Worm (Caenorhabditis elegans): ENCODE results near the gene tbx-37.
"Not testable (repeated sequence)": the region's sequence is repeated elsewhere in the genome, so short reads cannot be mapped to it uniquely, and the experiment has no call there.

tbx-37 gene

ce11 chrIII:11241583-11242187, 14.8 kb upstream of the tbx-37 start:
- no peak for TF ChIP-seq him-1 (tag; optimal IDR thresholded peaks at IDR 0.05)
- no peak for TF ChIP-seq W03F9.2 (tag; optimal IDR thresholded peaks at IDR 0.05)
- no peak for TF ChIP-seq dao-5 (tag; optimal IDR thresholded peaks at IDR 0.05)

ce11 chrIII:11240776-11241175, 13.9 kb upstream of the tbx-37 start:
- no peak for TF ChIP-seq him-1 (tag; optimal IDR thresholded peaks at IDR 0.05)

ce11 chrIII:11238790-11239189, 11.9 kb upstream of the tbx-37 start:
- TF ChIP-seq him-1 (tag; optimal IDR thresholded peaks at IDR 0.05): no peak
- TF ChIP-seq W03F9.2 (tag; optimal IDR thresholded peaks at IDR 0.05): no peak
- TF ChIP-seq dao-5 (tag; optimal IDR thresholded peaks at IDR 0.05): no peak

ce11 chrIII:11238309-11238708, 11.4 kb upstream of the tbx-37 start:
- no peak for TF ChIP-seq dao-5 (tag; optimal IDR thresholded peaks at IDR 0.05)
- no peak for TF ChIP-seq W03F9.2 (tag; optimal IDR thresholded peaks at IDR 0.05)
- no peak for TF ChIP-seq him-1 (tag; optimal IDR thresholded peaks at IDR 0.05)

- TF ChIP-seq W03F9.2 (tag; optimal IDR thresholded peaks at IDR 0.05): no peak
- no peak for TF ChIP-seq dao-5 (tag; optimal IDR thresholded peaks at IDR 0.05)
- no peak for TF ChIP-seq him-1 (tag; optimal IDR thresholded peaks at IDR 0.05)
These were observed 10.8 kb upstream of the tbx-37 start for ce11 chrIII:11237741-11238140.

ce11 chrIII:11236788-11237187, 9.9 kb upstream of the tbx-37 start, which contains the start of the genes Y47D3A.14 and aakb-2:
Gene Y47D3A.14 (minus strand): TSS chrIII:11236868.
Gene aakb-2 (plus strand): TSS chrIII:11237143.
- TF ChIP-seq him-1 (tag; optimal IDR thresholded peaks at IDR 0.05) (no peak), W03F9.2 (tag; optimal IDR thresholded peaks at IDR 0.05) (peak; percentile 41), dao-5 (tag; optimal IDR thresholded peaks at IDR 0.05) (no peak)

- TF ChIP-seq W03F9.2 (tag; optimal IDR thresholded peaks at IDR 0.05): no peak
These were observed 7.8 kb upstream of the tbx-37 start, which contains the start of gene Y47D3A.34 for ce11 chrIII:11234742-11235141. Gene Y47D3A.34 (minus strand): TSS chrIII:11234861.

- TF ChIP-seq dao-5 (tag; optimal IDR thresholded peaks at IDR 0.05): no peak
- no peak for TF ChIP-seq him-1 (tag; optimal IDR thresholded peaks at IDR 0.05)
- TF ChIP-seq W03F9.2 (tag; optimal IDR thresholded peaks at IDR 0.05): no peak
These were observed 5.0 kb upstream of the tbx-37 start, which contains the start of gene elo-8 for ce11 chrIII:11231969-11232368. Gene elo-8 (minus strand): TSS chrIII:11232069.

ce11 chrIII:11231408-11231807, 4.5 kb upstream of the tbx-37 start:
- no peak for TF ChIP-seq him-1 (tag; optimal IDR thresholded peaks at IDR 0.05)
- TF ChIP-seq W03F9.2 (tag; optimal IDR thresholded peaks at IDR 0.05): no peak
- no peak for TF ChIP-seq dao-5 (tag; optimal IDR thresholded peaks at IDR 0.05)

- TF ChIP-seq dao-5 (tag; optimal IDR thresholded peaks at IDR 0.05) (no peak), him-1 (tag; optimal IDR thresholded peaks at IDR 0.05) (no peak), W03F9.2 (tag; optimal IDR thresholded peaks at IDR 0.05) (no peak)
These were observed 3.7 kb upstream of the tbx-37 start for ce11 chrIII:11230581-11230980.

- TF ChIP-seq him-1, W03F9.2, dao-5 (tag; optimal IDR thresholded peaks at IDR 0.05): not testable (repeated sequence)
These were observed 2.9 kb downstream of the tbx-37 start, which contains the start of gene Y47D3A.13 for ce11 chrIII:11224006-11224405. Gene Y47D3A.13 (minus strand): TSS chrIII:11224106.

ce11 chrIII:11221583-11222191, 5.2 kb downstream of the tbx-37 start:
- no peak for TF ChIP-seq dao-5 (tag; optimal IDR thresholded peaks at IDR 0.05)
- TF ChIP-seq W03F9.2 (tag; optimal IDR thresholded peaks at IDR 0.05): no peak
- no peak for TF ChIP-seq him-1 (tag; optimal IDR thresholded peaks at IDR 0.05)

ce11 chrIII:11218150-11218841, 8.6 kb downstream of the tbx-37 start, which contains the start of the genes tbx-34 and wht-8:
Gene tbx-34 (minus strand): TSS chrIII:11218250.
Gene wht-8 (plus strand): TSS chrIII:11218791.
- TF ChIP-seq W03F9.2 (tag; optimal IDR thresholded peaks at IDR 0.05) (no peak), dao-5 (tag; optimal IDR thresholded peaks at IDR 0.05) (no peak), him-1 (tag; optimal IDR thresholded peaks at IDR 0.05) (no peak)

- TF ChIP-seq W03F9.2 (tag; optimal IDR thresholded peaks at IDR 0.05) (no peak), him-1 (tag; optimal IDR thresholded peaks at IDR 0.05) (no peak), dao-5 (tag; optimal IDR thresholded peaks at IDR 0.05) (no peak)
These were observed 18.6 kb downstream of the tbx-37 start for ce11 chrIII:11208371-11208770.

Measured in whole organism, L4/young adult.